Worm (Caenorhabditis elegans) whole organism, L4 larva: ENCODE measurements around the gene W10G11.19.

Source experiments
- D1046.2 ChIP-seq: fragments of 200-800 bp; sonication (Bioruptor generic); IDR thresholded peaks from 2 replicates; pipeline ENCODE4 v1.3.6; 2022; ENCODE audit warnings: missing genetic modification characterization, missing compliant biosample characterization
- F10B5.3 ChIP-seq: sonication (generic microtip); optimal IDR thresholded peaks from 2 replicates; lab custom pipeline; 2016; ENCODE audit warnings: mild to moderate bottlenecking, missing genetic modification characterization, missing compliant biosample characterization
- F26F4.8 ChIP-seq: fragments of 200-800 bp; sonication (Bioruptor generic); conservative IDR thresholded peaks from 2 replicates; pipeline ENCODE4 v1.3.6; 2022; ENCODE audit warnings: missing genetic modification characterization, missing compliant biosample characterization
- F37D6.2 ChIP-seq: sonication (generic microtip); optimal IDR thresholded peaks from 2 replicates; lab custom pipeline; 2016; ENCODE audit warnings: mild to moderate bottlenecking, missing genetic modification characterization, missing compliant biosample characterization
- F49E8.2 ChIP-seq: sonication (generic microtip); optimal IDR thresholded peaks from 2 replicates; lab custom pipeline; 2016; ENCODE audit warnings: missing compliant biosample characterization, mild to moderate bottlenecking, missing genetic modification characterization, borderline replicate concordance
- R02D3.7 ChIP-seq: fragments of 150-350 bp; sonication (generic microtip); optimal IDR thresholded peaks from 3 replicates; lab custom pipeline; 2014; ENCODE audit warnings: missing biosample characterization, missing genetic modification characterization
- Y105C5A.15 ChIP-seq: fragments of 200-800 bp; sonication (Bioruptor generic); IDR thresholded peaks from 2 replicates; pipeline ENCODE4 v1.3.6; 2022; ENCODE audit warnings: missing genetic modification characterization, missing compliant biosample characterization
- Y5F2A.4 ChIP-seq: fragments of 200-800 bp; sonication (Bioruptor generic); optimal IDR thresholded peaks from 2 replicates; lab custom pipeline; 2018; ENCODE audit warnings: mild to moderate bottlenecking, missing genetic modification characterization, missing compliant biosample characterization
- Y75B8A.6 ChIP-seq: fragments of 200-800 bp; sonication (Bioruptor generic); IDR thresholded peaks from 2 replicates; pipeline ENCODE4 v1.3.6; 2022; ENCODE audit warnings: missing genetic modification reagents, missing genetic modification characterization, missing compliant biosample characterization
- ZK546.5 ChIP-seq, 2 experiments: sonication (generic microtip); optimal IDR thresholded peaks; 2 replicates each; lab custom pipeline; 2017; ENCODE audit warnings: missing biosample characterization in 2 of 2, missing genetic modification characterization in 2 of 2
- aha-1 ChIP-seq: fragments of 150-350 bp; peaks from one replicate; lab custom pipeline; 2014; ENCODE audit warnings: missing biosample characterization, missing genetic modification characterization
- arid-1 ChIP-seq: fragments of 200-800 bp; sonication (Bioruptor generic); conservative IDR thresholded peaks from 2 replicates; pipeline ENCODE4 v1.3.6; 2022; ENCODE audit warnings: missing genetic modification reagents, missing genetic modification characterization, missing compliant biosample characterization
- attf-4 ChIP-seq: sonication (generic microtip); optimal IDR thresholded peaks from 3 replicates; lab custom pipeline; 2017; ENCODE audit warnings: missing biosample characterization, missing genetic modification characterization
- ceh-44 ChIP-seq: fragments of 200-800 bp; sonication (Bioruptor generic); IDR thresholded peaks from 2 replicates; pipeline ENCODE4 v1.3.6; 2022; ENCODE audit warnings: missing genetic modification reagents, missing genetic modification characterization, missing compliant biosample characterization
- ceh-62 ChIP-seq: sonication (generic microtip); optimal IDR thresholded peaks from 2 replicates; lab custom pipeline; 2017; ENCODE audit warnings: missing biosample characterization, missing genetic modification characterization
- daf-12 ChIP-seq: fragments of 150-350 bp; optimal IDR thresholded peaks from 2 replicates; lab custom pipeline; 2014; ENCODE audit warnings: missing biosample characterization, missing genetic modification reagents, missing genetic modification characterization
- dmd-8 ChIP-seq: fragments of 200-800 bp; sonication (Bioruptor generic); IDR thresholded peaks from 2 replicates; pipeline ENCODE4 v1.3.6; 2022; ENCODE audit warnings: missing genetic modification characterization, missing compliant biosample characterization
- dmd-9 ChIP-seq: fragments of 200-800 bp; sonication (Bioruptor generic); IDR thresholded peaks from 2 replicates; pipeline ENCODE4 v1.3.6; 2022; ENCODE audit warnings: missing genetic modification reagents, missing genetic modification characterization, missing compliant biosample characterization
- dpl-1 ChIP-seq: fragments of 150-350 bp; optimal IDR thresholded peaks from 2 replicates; lab custom pipeline; 2014; ENCODE audit warnings: missing biosample characterization, missing genetic modification reagents, missing genetic modification characterization
- fkh-10 ChIP-seq: fragments of 150-350 bp; optimal IDR thresholded peaks from 2 replicates; lab custom pipeline; 2014; ENCODE audit warnings: missing biosample characterization, missing genetic modification reagents, missing genetic modification characterization
- fos-1 ChIP-seq: fragments of 150-350 bp; optimal IDR thresholded peaks from 2 replicates; lab custom pipeline; 2014; ENCODE audit warnings: missing biosample characterization, missing genetic modification characterization
- hlh-11 ChIP-seq: fragments of 200-800 bp; sonication (Bioruptor generic); optimal IDR thresholded peaks from 2 replicates; lab custom pipeline; 2018; ENCODE audit warnings: mild to moderate bottlenecking, missing genetic modification characterization, missing compliant biosample characterization
- lin-1 ChIP-seq: fragments of 200-800 bp; sonication (Bioruptor generic); IDR thresholded peaks from 2 replicates; pipeline ENCODE4 v1.3.6; 2022; ENCODE audit warnings: missing genetic modification reagents, missing genetic modification characterization, missing compliant biosample characterization
- lin-13 ChIP-seq: fragments of 150-350 bp; optimal IDR thresholded peaks from 2 replicates; lab custom pipeline; 2014; ENCODE audit warnings: missing biosample characterization, missing genetic modification reagents, missing genetic modification characterization
- lin-15B ChIP-seq: fragments of 150-350 bp; sonication (generic microtip); optimal IDR thresholded peaks from 3 replicates; lab custom pipeline; 2014; ENCODE audit warnings: missing biosample characterization, missing genetic modification characterization
- lin-38 ChIP-seq: fragments of 200-800 bp; sonication (Bioruptor generic); IDR thresholded peaks from 2 replicates; pipeline ENCODE4 v1.3.6; 2022; ENCODE audit warnings: missing genetic modification reagents, missing genetic modification characterization, missing compliant biosample characterization
- madf-9 ChIP-seq: fragments of 200-800 bp; sonication (Bioruptor generic); conservative IDR thresholded peaks from 2 replicates; pipeline ENCODE4 v1.3.6; 2022; ENCODE audit warnings: missing genetic modification reagents, missing genetic modification characterization, missing compliant biosample characterization
- mdl-1 ChIP-seq, 2 experiments: fragments of 150-350 bp in 1 of 2; sonication (generic microtip) in 1 of 2; optimal IDR thresholded peaks; 2 replicates each; lab custom pipeline; 2014 to 2017; ENCODE audit warnings: missing biosample characterization in 2 of 2, missing genetic modification characterization in 2 of 2
- mdt-29 ChIP-seq: fragments of 200-800 bp; sonication (Bioruptor generic); IDR thresholded peaks from 2 replicates; pipeline ENCODE4 v1.3.6; 2022; ENCODE audit warnings: missing genetic modification reagents, missing genetic modification characterization, missing compliant biosample characterization
- mes-2 ChIP-seq: sonication (generic microtip); optimal IDR thresholded peaks from 2 replicates; lab custom pipeline; 2016; ENCODE audit warnings: missing genotype, mild to moderate bottlenecking, missing genetic modification characterization, missing compliant biosample characterization; ENCODE audit not compliant: poor library complexity, severe bottlenecking
- nhr-10 ChIP-seq: fragments of 150-350 bp; optimal IDR thresholded peaks from 2 replicates; lab custom pipeline; 2014; ENCODE audit warnings: missing biosample characterization, missing genetic modification characterization
- nhr-102 ChIP-seq: sonication (generic microtip); optimal IDR thresholded peaks from 2 replicates; lab custom pipeline; 2016; ENCODE audit warnings: mild to moderate bottlenecking, missing genetic modification characterization, moderate library complexity, missing compliant biosample characterization
- nhr-11 ChIP-seq: fragments of 150-350 bp; optimal IDR thresholded peaks from 2 replicates; lab custom pipeline; 2014; ENCODE audit warnings: missing biosample characterization, missing genetic modification characterization
- nhr-237 ChIP-seq: sonication (generic microtip); optimal IDR thresholded peaks from 2 replicates; lab custom pipeline; 2017; ENCODE audit warnings: missing biosample characterization, missing genetic modification characterization
- nhr-41 ChIP-seq: fragments of 200-800 bp; sonication (Bioruptor generic); IDR thresholded peaks from 2 replicates; pipeline ENCODE4 v1.3.6; 2022; ENCODE audit warnings: missing genetic modification reagents, missing genetic modification characterization, missing compliant biosample characterization
- nhr-42 ChIP-seq: fragments of 200-800 bp; sonication (Bioruptor generic); IDR thresholded peaks from 2 replicates; pipeline ENCODE4 v1.3.6; 2022; ENCODE audit warnings: missing genetic modification characterization, missing compliant biosample characterization
- nhr-6 ChIP-seq: fragments of 150-350 bp; optimal IDR thresholded peaks from 2 replicates; lab custom pipeline; 2014; ENCODE audit warnings: missing biosample characterization, missing genetic modification characterization
- pqm-1 ChIP-seq: sonication (generic microtip); optimal IDR thresholded peaks from 2 replicates; lab custom pipeline; 2017; ENCODE audit warnings: missing biosample characterization, missing genetic modification characterization
- snpc-1.2 ChIP-seq: fragments of 200-800 bp; sonication (Bioruptor generic); IDR thresholded peaks from 2 replicates; pipeline ENCODE4 v1.3.6; 2022; ENCODE audit warnings: missing genetic modification reagents, missing genetic modification characterization, missing compliant biosample characterization
- snpc-4 ChIP-seq: fragments of 150-350 bp; optimal IDR thresholded peaks from 2 replicates; lab custom pipeline; 2014; ENCODE audit warnings: missing biosample characterization, missing genetic modification characterization
- tra-1 ChIP-seq: fragments of 200-800 bp; sonication (Bioruptor generic); IDR thresholded peaks from 2 replicates; pipeline ENCODE4 v1.3.6; 2022; ENCODE audit warnings: missing genetic modification reagents, missing genetic modification characterization, missing compliant biosample characterization
- unc-39 ChIP-seq: sonication (generic microtip); optimal IDR thresholded peaks from 2 replicates; lab custom pipeline; 2017; ENCODE audit warnings: missing biosample characterization, missing genetic modification characterization
- unc-62 ChIP-seq, 3 experiments: fragments of 150-350 bp in 1 of 3; sonication (generic microtip); optimal IDR thresholded peaks in 2 of 3; peaks in 1 of 3; 1 replicate in 1 of 3; 2 replicates in 2 of 3; lab custom pipeline; 2014 to 2017; ENCODE audit warnings: missing biosample characterization in 3 of 3, missing genetic modification characterization in 3 of 3, missing genetic modification reagents in 3 of 3, missing genotype in 1 of 3
- vab-7 ChIP-seq: fragments of 200-800 bp; sonication (Bioruptor generic); IDR thresholded peaks from 2 replicates; pipeline ENCODE4 v1.3.6; 2022; ENCODE audit warnings: missing genetic modification reagents, missing genetic modification characterization, missing compliant biosample characterization
- zag-1 ChIP-seq: fragments of 150-350 bp; optimal IDR thresholded peaks from 2 replicates; lab custom pipeline; 2014; ENCODE audit warnings: missing biosample characterization, missing genetic modification characterization
- zfp-2 ChIP-seq: sonication (generic microtip); optimal IDR thresholded peaks from 2 replicates; lab custom pipeline; 2016; ENCODE audit warnings: mild to moderate bottlenecking, missing genetic modification characterization, missing compliant biosample characterization
- ztf-11 ChIP-seq: fragments of 150-350 bp; optimal IDR thresholded peaks from 2 replicates; lab custom pipeline; 2014; ENCODE audit warnings: missing biosample characterization, missing genetic modification characterization

The W10G11.19 gene

ce11 chrII:3518961-3519544 lies 31.4 kb upstream of the W10G11.19 start, which contains the start of gene clec-126 (continued):
- TF ChIP-seq zfp-2 (tag; lab: Kevin White, UChicago) (peak; percentile 65), hlh-11 (tag; lab: Kevin White, UChicago) (peak; percentile 84), ZK546.5 (tag; optimal IDR thresholded peaks at IDR 0.05; lab: Kevin White, UChicago) (no peak), ceh-62 (tag; lab: Kevin White, UChicago) (no peak), dmd-9 (peak; percentile 78), zag-1 (no peak), nhr-237 (tag; lab: Kevin White, UChicago) (no peak), F37D6.2 (tag; lab: Kevin White, UChicago) (peak; percentile 63), D1046.2 (peak; percentile 73; the same call in 1 of the 2 replicates), lin-38 (peak; percentile 86), F10B5.3 (tag; lab: Kevin White, UChicago) (peak; percentile 48), tra-1 (GFP tag; lab: Robert Waterston, UW) (peak; percentile 71; the same call in 1 of the 2 replicates), dpl-1 (peak; percentile 47), ztf-11 (tag; lab: Kevin White, UChicago) (no peak), aha-1 (tag; lab: Kevin White, UChicago) (peak; percentile 98), mdt-29 (GFP tag; lab: Robert Waterston, UW) (0 out of 2 replicates have a peak, but pooled peaks have one; percentile 63), R02D3.7 (tag; lab: Kevin White, UChicago) (no peak), Y105C5A.15 (GFP tag; lab: Robert Waterston, UW) (peak; percentile 31; the same call in 1 of the 2 replicates), nhr-11 (tag; lab: Kevin White, UChicago) (no peak), fos-1 (tag; lab: Kevin White, UChicago) (no peak), attf-4 (tag; lab: Kevin White, UChicago) (no peak), fkh-10 (peak; percentile 30), madf-9 (GFP tag; lab: Robert Waterston, UW) (peak; percentile 77), nhr-6 (tag; lab: Kevin White, UChicago) (no peak), lin-13 (peak; percentile 91), vab-7 (peak; percentile 80), snpc-1.2 (GFP tag; lab: Robert Waterston, UW) (peak; percentile 73), unc-62 (GFP tag; optimal IDR thresholded peaks at IDR 0.05 in 1 of 2; lab: Kevin White, UChicago) (peak in 1 of 2 experiments; percentile 64), unc-62 (tag; optimal IDR thresholded peaks at IDR 0.05; lab: Kevin White, UChicago) (no peak), F26F4.8 (GFP tag; lab: Robert Waterston, UW) (0 out of 2 replicates have a peak, but pooled peaks have one; percentile 22), nhr-42 (GFP tag; lab: Robert Waterston, UW) (no peak; the same call in 1 of the 2 replicates), nhr-10 (no peak), arid-1 (GFP tag; lab: Robert Waterston, UW) (peak; percentile 31; the same call in 1 of the 2 replicates), dmd-8 (GFP tag; lab: Robert Waterston, UW) (no peak; the same call in 1 of the 2 replicates)
- TF ChIP-seq, all 104 proteins: peak for 65

ce11 chrII:3520988-3521850 lies 29.2 kb upstream of the W10G11.19 start, which contains the start of gene W09G10.9:
W09G10.9 (plus strand) TSS chrII:3521800.
- peak in 1 of 2 experiments; percentile 66 for TF ChIP-seq unc-62 (GFP tag; optimal IDR thresholded peaks at IDR 0.05 in 1 of 2; lab: Kevin White, UChicago)
- no peak for TF ChIP-seq unc-62 (tag; optimal IDR thresholded peaks at IDR 0.05; lab: Kevin White, UChicago)
- TF ChIP-seq F49E8.2 (tag; lab: Kevin White, UChicago), result no peak
- TF ChIP-seq nhr-41, result 0 out of 2 replicates have a peak, but pooled peaks have one; percentile 11
- peak; percentile 81 for TF ChIP-seq ceh-44
- no peak for TF ChIP-seq F37D6.2 (tag; lab: Kevin White, UChicago)
- peak; percentile 44 for TF ChIP-seq aha-1 (tag; lab: Kevin White, UChicago)
- TF ChIP-seq lin-1 (GFP tag; lab: Robert Waterston, UW), result peak; percentile 44
- TF ChIP-seq R02D3.7 (tag; lab: Kevin White, UChicago), result no peak
- no peak for TF ChIP-seq Y5F2A.4 (GFP tag; lab: Kevin White, UChicago)
- TF ChIP-seq unc-39 (tag; lab: Kevin White, UChicago), result no peak
- TF ChIP-seq pqm-1 (tag; lab: Kevin White, UChicago), result no peak
- no peak for TF ChIP-seq snpc-4 (tag; lab: Kevin White, UChicago)
- TF ChIP-seq snpc-1.2 (GFP tag; lab: Robert Waterston, UW), result 0 out of 2 replicates have a peak, but pooled peaks have one; percentile 22
- no peak for TF ChIP-seq lin-15B
- TF ChIP-seq mes-2 (tag; lab: Kevin White, UChicago), result peak; percentile 85
- peak; percentile 87 for TF ChIP-seq dmd-8 (GFP tag; lab: Robert Waterston, UW)
- TF ChIP-seq nhr-102 (tag; lab: Kevin White, UChicago), result peak; percentile 46
- 0 out of 2 replicates have a peak, but pooled peaks have one; percentile 48 for TF ChIP-seq Y75B8A.6 (GFP tag; lab: Robert Waterston, UW)
- peak in 1 of 2 experiments; percentile 28 for TF ChIP-seq mdl-1 (tag; optimal IDR thresholded peaks at IDR 0.05; lab: Kevin White, UChicago)
- no peak for TF ChIP-seq daf-12 (tag; lab: Kevin White, UChicago)
- peak; percentile 75 for TF ChIP-seq vab-7
